Worm (Caenorhabditis elegans): ENCODE data around the gene plk-1.

Gene plk-1

DNA sequence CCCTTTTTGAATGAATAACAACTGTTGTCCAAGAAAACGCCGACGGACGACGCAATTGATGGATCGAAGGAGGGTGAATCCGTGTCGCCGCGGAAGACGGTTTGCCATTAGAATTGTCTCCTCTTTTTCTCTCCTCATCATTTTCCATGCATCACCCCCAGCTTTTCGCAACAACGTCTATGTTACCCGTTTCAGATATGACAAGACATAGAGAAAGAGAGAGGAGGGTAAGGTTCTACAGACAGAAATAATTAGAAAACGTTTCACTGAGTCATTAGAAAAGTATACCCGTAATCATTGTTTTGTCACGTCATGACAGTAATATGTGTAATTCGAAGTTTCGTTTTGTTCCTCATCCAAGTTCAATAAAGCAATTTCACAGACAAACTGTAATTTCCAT, 4.6 kb downstream of the plk-1 start:
- TF ChIP-seq nhr-48 (tag; optimal IDR thresholded peaks at IDR 0.05), result no peak
- TF ChIP-seq nhr-25 (tag; optimal IDR thresholded peaks at IDR 0.05; ENCODE audit: borderline replicate concordance, insufficient read depth), result no peak
- TF ChIP-seq unc-130 (GFP tag; optimal IDR thresholded peaks at IDR 0.05), result no peak
- peak in 1 of 2 experiments; percentile 88 for TF ChIP-seq unc-62 (GFP tag; optimal IDR thresholded peaks at IDR 0.05 in 1 of 2)
- no peak for TF ChIP-seq unc-62 (tag; optimal IDR thresholded peaks at IDR 0.05)
- no peak for TF ChIP-seq mep-1 (tag; optimal IDR thresholded peaks at IDR 0.05)

- peak; percentile 64 for TF ChIP-seq ctbp-1 (GFP tag; IDR thresholded peaks at IDR 0.05)
- no peak for TF ChIP-seq jun-1 (tag; optimal IDR thresholded peaks at IDR 0.05)
- peak; percentile 86 for TF ChIP-seq egl-43 (GFP tag; IDR thresholded peaks at IDR 0.05)
- peak; percentile 82 for TF ChIP-seq mes-2 (tag; optimal IDR thresholded peaks at IDR 0.05; ENCODE audit: poor library complexity, severe bottlenecking)
- TF ChIP-seq dve-1 (tag; optimal IDR thresholded peaks at IDR 0.05; ENCODE audit: insufficient read depth), result peak; percentile 5
- TF ChIP-seq lir-3 (tag; optimal IDR thresholded peaks at IDR 0.05), result no peak
- peak; percentile 82 for TF ChIP-seq ceh-44 (GFP tag; IDR thresholded peaks at IDR 0.05)
- TF ChIP-seq hif-1 (tag; optimal IDR thresholded peaks at IDR 0.05), result peak in 1 of 2 experiments; percentile 9
- no peak for TF ChIP-seq F49E8.2 (tag; optimal IDR thresholded peaks at IDR 0.05; ENCODE audit: borderline replicate concordance)
- no peak for TF ChIP-seq daf-12 (tag; optimal IDR thresholded peaks at IDR 0.05)
- no peak for TF ChIP-seq pqm-1 (tag; optimal IDR thresholded peaks at IDR 0.05)
- TF ChIP-seq pha-4 (GFP tag; IDR thresholded peaks at IDR 0.05), result peak; percentile 42; the same call in 1 of the 2 replicates
- no peak for TF ChIP-seq pha-4 (tag; optimal IDR thresholded peaks at IDR 0.05)
- TF ChIP-seq ceh-20 (GFP tag; IDR thresholded peaks at IDR 0.05), result peak; percentile 55; the same call in 1 of the 2 replicates
- no peak for TF ChIP-seq vab-7 (GFP tag; IDR thresholded peaks at IDR 0.05)
- TF ChIP-seq mdl-1 (tag; optimal IDR thresholded peaks at IDR 0.05), result peak in 1 of 2 experiments; percentile 24
- TF ChIP-seq F26F4.8 (GFP tag; conservative IDR thresholded peaks at IDR 0.05), result no peak
- no peak for TF ChIP-seq nhr-48 (tag; optimal IDR thresholded peaks at IDR 0.05)
- TF ChIP-seq T20F7.1 (GFP tag; optimal IDR thresholded peaks at IDR 0.05), result peak; percentile 23
- TF ChIP-seq madf-5 (GFP tag; IDR thresholded peaks at IDR 0.05), result no peak
- TF ChIP-seq ZK337.2 (GFP tag; IDR thresholded peaks at IDR 0.05), result peak; percentile 32; the same call in 1 of the 2 replicates
- TF ChIP-seq hlh-11 (tag; optimal IDR thresholded peaks at IDR 0.05), result peak; percentile 38
- peak; percentile 62 for TF ChIP-seq madf-9 (GFP tag; conservative IDR thresholded peaks at IDR 0.05)
- no peak for TF ChIP-seq dpl-1 (GFP tag; optimal IDR thresholded peaks at IDR 0.05)
- TF ChIP-seq nhr-102 (tag; optimal IDR thresholded peaks at IDR 0.05), result no peak
- no peak for TF ChIP-seq nhr-11 (tag; optimal IDR thresholded peaks at IDR 0.05)
- TF ChIP-seq skn-1 (tag; optimal IDR thresholded peaks at IDR 0.05), result no peak
- TF ChIP-seq dmd-8 (GFP tag; IDR thresholded peaks at IDR 0.05), result peak; percentile 71; the same call in 1 of the 2 replicates
- no peak for TF ChIP-seq daf-8 (GFP tag; IDR thresholded peaks at IDR 0.05)
- TF ChIP-seq ztf-7 (tag; optimal IDR thresholded peaks at IDR 0.05), result no peak
- no peak for TF ChIP-seq zag-1 (tag; optimal IDR thresholded peaks at IDR 0.05)
- peak; percentile 42 for TF ChIP-seq gei-8 (GFP tag; optimal IDR thresholded peaks at IDR 0.05)
- TF ChIP-seq mxl-3 (GFP tag; optimal IDR thresholded peaks at IDR 0.05), result no peak
- peak; percentile 30 for TF ChIP-seq unc-130 (GFP tag; optimal IDR thresholded peaks at IDR 0.05)
- no peak for TF ChIP-seq ceh-32 (tag; optimal IDR thresholded peaks at IDR 0.05; ENCODE audit: poor library complexity)
- TF ChIP-seq lin-1 (GFP tag; IDR thresholded peaks at IDR 0.05), result no peak
- no peak for TF ChIP-seq daf-19 (GFP tag; conservative IDR thresholded peaks at IDR 0.05)
- no peak for TF ChIP-seq ztf-11 (tag; optimal IDR thresholded peaks at IDR 0.05)
- peak; percentile 25; the same call in 1 of the 2 replicates for TF ChIP-seq set-16 (GFP tag; IDR thresholded peaks at IDR 0.05)
- TF ChIP-seq mdt-29 (GFP tag; IDR thresholded peaks at IDR 0.05), result no peak
- no peak for TF ChIP-seq nhr-42 (GFP tag; IDR thresholded peaks at IDR 0.05)
- TF ChIP-seq arid-1 (GFP tag; conservative IDR thresholded peaks at IDR 0.05), result peak; percentile 54; the same call in 1 of the 2 replicates
- TF ChIP-seq Y48G9A.11 (GFP tag; IDR thresholded peaks at IDR 0.05), result peak; percentile 64; the same call in 1 of the 2 replicates
- TF ChIP-seq duxl-1 (tag; optimal IDR thresholded peaks at IDR 0.05; ENCODE audit: poor library complexity), result no peak
- TF ChIP-seq ceh-82 (tag; optimal IDR thresholded peaks at IDR 0.05), result no peak
Observed at ce11 chrIII:8106476-8106875, 5.3 kb downstream of the plk-1 start.

Data from whole organism, L4 larva.